Worm (Caenorhabditis elegans) whole organism, young adult: Measurements from ENCODE around the gene vglu-3.

Source experiments
- Y67H2A.10 ChIP-seq: fragments of 200-800 bp; sonication (Bioruptor generic); conservative IDR thresholded peaks from 2 replicates; pipeline ENCODE4 v1.3.6; 2022; ENCODE audit warnings: missing genetic modification reagents, missing genetic modification characterization, missing compliant biosample characterization
- ama-1 ChIP-seq, 3 experiments: fragments of 150-350 bp in 1 of 3; sonication (generic microtip) in 2 of 3; optimal IDR thresholded peaks; 2 replicates each; lab custom pipeline; 2014 to 2018; ENCODE audit warnings: missing biosample characterization in 2 of 3, missing genetic modification characterization in 2 of 3, missing genetic modification reagents in 2 of 3

ce11 chrIII:10294837-10295236 lies 5.3 kb upstream of the vglu-3 start, which contains the start of gene vglu-2:
- TF ChIP-seq Y67H2A.10 (GFP tag; lab: Robert Waterston, UW) (no peak), ama-1 (optimal IDR thresholded peaks at IDR 0.05; lab: Kevin White, UChicago) (no peak), ama-1 (GFP tag; optimal IDR thresholded peaks at IDR 0.05; lab: Kevin White, UChicago) (no peak)
